Fruit fly (Drosophila melanogaster) whole organism, embryonic: ENCODE measurements around the gene CG10252.

ENCODE experiments used
- CG1024 ChIP-seq: fragments of 200-800 bp; sonication (Bioruptor generic); IDR thresholded peaks from 2 replicates; pipeline ENCODE4 v1.3.6; 2022; ENCODE audit warnings: missing biosample characterization, missing genetic modification characterization
- CG10366 ChIP-seq: fragments of 200-800 bp; sonication (Bioruptor generic); IDR thresholded peaks from 2 replicates; pipeline ENCODE4 v1.3.6; 2022; ENCODE audit warnings: missing biosample characterization, missing genetic modification characterization
- CG16815 ChIP-seq: fragments of 200-800 bp; sonication (Bioruptor generic); optimal IDR thresholded peaks from 3 replicates; lab custom pipeline; 2017; ENCODE audit warnings: missing biosample characterization, mild to moderate bottlenecking, missing genetic modification characterization
- CG3163 ChIP-seq: fragments of 200-800 bp; sonication (Bioruptor generic); optimal IDR thresholded peaks from 3 replicates; lab custom pipeline; 2016; ENCODE audit warnings: missing biosample characterization, missing genetic modification characterization
- CG7987 ChIP-seq: fragments of 200-800 bp; sonication (Bioruptor generic); optimal IDR thresholded peaks from 2 replicates; lab custom pipeline; 2018; ENCODE audit warnings: missing biosample characterization, mild to moderate bottlenecking, missing genetic modification characterization, moderate library complexity
- Doc3 ChIP-seq: fragments of 200-800 bp; sonication (Bioruptor generic); IDR thresholded peaks from 3 replicates; pipeline ENCODE4 v1.3.6; 2022; ENCODE audit warnings: missing biosample characterization, missing genetic modification characterization; ENCODE audit not compliant: partially characterized antibody
- Hey ChIP-seq: fragments of 200-800 bp; sonication (Bioruptor generic); optimal IDR thresholded peaks from 3 replicates; lab custom pipeline; 2018; ENCODE audit warnings: missing biosample characterization, mild to moderate bottlenecking, missing genetic modification characterization
- aop ChIP-seq: fragments of 200-800 bp; sonication (Bioruptor generic); IDR thresholded peaks from 2 replicates; pipeline ENCODE4 v1.3.6; 2022; ENCODE audit warnings: missing biosample characterization, missing genetic modification characterization
- gfzf ChIP-seq: fragments of 200-800 bp; sonication (Bioruptor generic); optimal IDR thresholded peaks from 2 replicates; lab custom pipeline; 2016; ENCODE audit warnings: missing biosample characterization, mild to moderate bottlenecking, missing genetic modification characterization, moderate library complexity
- onecut ChIP-seq: fragments of 200-800 bp; sonication (Bioruptor generic); IDR thresholded peaks from 2 replicates; pipeline ENCODE4 v1.3.6; 2022; ENCODE audit warnings: missing biosample characterization, missing genetic modification characterization
- prd ChIP-seq, 3 experiments: fragments of >200 bp in 2 of 3; fragments of 200-800 bp in 1 of 3; sonication (Bioruptor generic) in 1 of 3; optimal IDR thresholded peaks in 2 of 3; IDR thresholded peaks in 1 of 3; 2 replicates in 2 of 3; 3 replicates in 1 of 3; pipeline versions ENCODE4 v1.3.6 to Lab custom; 2017 to 2022; ENCODE audit warnings: missing biosample characterization in 1 of 3, missing genetic modification characterization in 1 of 3
- z ChIP-seq: fragments of 200-800 bp; sonication (Bioruptor generic); IDR thresholded peaks from 3 replicates; pipeline ENCODE4 v1.3.6; 2022; ENCODE audit warnings: missing biosample characterization, missing genetic modification characterization

DNA sequence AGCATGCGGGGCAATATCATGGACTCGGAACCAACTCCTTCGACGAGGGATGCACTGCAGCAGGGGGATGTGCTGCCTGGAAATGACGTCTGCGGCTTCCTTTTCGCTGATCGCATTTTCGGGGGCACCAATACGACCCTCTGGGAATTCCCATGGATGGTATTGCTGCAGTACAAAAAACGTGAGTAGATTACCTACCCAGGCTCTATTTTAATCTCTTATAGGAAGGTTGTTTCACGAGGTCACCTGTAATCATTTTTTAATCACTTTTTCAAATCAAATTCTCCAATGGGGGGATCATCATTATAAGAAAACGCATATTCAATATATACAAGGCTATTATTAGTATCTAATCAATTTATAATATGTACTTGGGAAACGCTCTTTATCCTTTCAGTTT lies 9.1 kb downstream of the CG10252 start:
- TF ChIP-seq Doc3 (no peak), CG1024 (GFP tag; lab: Robert Waterston, UW) (no peak), aop (GFP tag; lab: Robert Waterston, UW) (no peak), prd (optimal IDR thresholded peaks at IDR 0.05; lab: Kevin White, UChicago) (no peak), prd (GFP tag; IDR thresholded peaks at IDR 0.05; lab: Robert Waterston, UW) (no peak), z (GFP tag; lab: Robert Waterston, UW) (no peak), Hey (tag; lab: Kevin White, UChicago) (no peak), CG10366 (GFP tag; lab: Robert Waterston, UW) (no peak), onecut (GFP tag; lab: Robert Waterston, UW) (no peak), CG7987 (GFP tag; lab: Kevin White, UChicago) (no peak), CG16815 (GFP tag; lab: Kevin White, UChicago) (no peak), gfzf (GFP tag; lab: Kevin White, UChicago) (no peak), CG3163 (GFP tag; lab: Kevin White, UChicago) (no peak)
